Worm (Caenorhabditis elegans) whole organism, midembryonic: ENCODE results near the gene srb-18.

Source experiments
- T22C8.4 ChIP-seq: fragments of 200-800 bp; sonication (Bioruptor generic); IDR thresholded peaks from 2 replicates; pipeline ENCODE4 v1.3.6; 2022; ENCODE audit warnings: missing genetic modification characterization, missing compliant biosample characterization
- cog-1 ChIP-seq: sonication (generic microtip); optimal IDR thresholded peaks from 2 replicates; lab custom pipeline; 2016; ENCODE audit warnings: missing genetic modification characterization, missing compliant biosample characterization
- flt-1 ChIP-seq: fragments of 200-800 bp; sonication (Bioruptor generic); IDR thresholded peaks from 2 replicates; pipeline ENCODE4 v1.3.6; 2022; ENCODE audit warnings: missing genetic modification characterization, missing compliant biosample characterization
- klf-2 ChIP-seq: fragments of 200-800 bp; sonication (Bioruptor generic); conservative IDR thresholded peaks from 2 replicates; pipeline ENCODE4 v1.3.6; 2022; ENCODE audit warnings: missing genetic modification reagents, missing genetic modification characterization, missing compliant biosample characterization
- med-1 ChIP-seq: sonication (generic microtip); optimal IDR thresholded peaks from 2 replicates; lab custom pipeline; 2017; ENCODE audit warnings: missing genetic modification characterization, mild to moderate bottlenecking, missing compliant biosample characterization, antibody characterized with exemption, missing genetic modification reagents; ENCODE audit not compliant: insufficient read depth
- ref-1 ChIP-seq: fragments of 200-800 bp; sonication (Bioruptor generic); conservative IDR thresholded peaks from 2 replicates; pipeline ENCODE4 v1.3.6; 2022; ENCODE audit warnings: missing genetic modification reagents, missing genetic modification characterization, missing compliant biosample characterization
- tab-1 ChIP-seq: fragments of 200-800 bp; sonication (Bioruptor generic); IDR thresholded peaks from 2 replicates; pipeline ENCODE4 v1.3.6; 2022; ENCODE audit warnings: missing genetic modification characterization, missing compliant biosample characterization
- ztf-23 ChIP-seq: fragments of 200-800 bp; sonication (Bioruptor generic); IDR thresholded peaks from 2 replicates; pipeline ENCODE4 v1.3.6; 2022; ENCODE audit warnings: missing genetic modification reagents, missing genetic modification characterization, missing compliant biosample characterization
- ztf-29 ChIP-seq: fragments of 200-800 bp; sonication (Bioruptor generic); IDR thresholded peaks from 2 replicates; pipeline ENCODE4 v1.3.6; 2022; ENCODE audit warnings: missing genetic modification reagents, missing genetic modification characterization, missing compliant biosample characterization

The srb-18 gene

ce11 chrV:7539015-7539414 lies 24.0 kb downstream of the srb-18 start, which contains the start of gene srh-268:
TSS of gene srh-268 (plus strand) at chrV:7539315.
- TF ChIP-seq flt-1 (GFP tag; lab: Robert Waterston, UW): no peak
- no peak for TF ChIP-seq ztf-23 (GFP tag; lab: Robert Waterston, UW)
- no peak for TF ChIP-seq ref-1
- TF ChIP-seq ztf-29 (GFP tag; lab: Robert Waterston, UW): no peak
- no peak for TF ChIP-seq klf-2 (GFP tag; lab: Robert Waterston, UW)
- TF ChIP-seq cog-1 (tag; lab: Kevin White, UChicago): no peak

DNA sequence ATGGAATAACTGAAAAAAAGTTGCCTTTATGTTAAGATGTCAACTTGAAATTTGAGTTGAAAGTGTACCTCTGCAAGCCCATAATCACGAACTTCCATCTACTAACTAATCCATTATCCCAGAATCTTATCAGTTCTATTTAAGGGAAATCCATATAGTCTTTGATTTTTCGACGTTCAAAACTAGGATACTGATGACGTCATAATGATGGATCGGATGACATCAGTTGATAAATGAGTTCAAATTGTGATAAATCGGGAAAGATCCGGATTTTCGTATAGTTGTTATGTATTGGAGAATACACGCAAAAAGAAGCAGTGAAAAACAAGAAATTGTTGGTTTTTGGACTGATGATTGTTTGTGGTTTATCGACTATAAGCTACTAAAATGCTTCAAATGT lies 28.7 kb downstream of the srb-18 start:
- no peak for TF ChIP-seq ztf-23 (GFP tag; lab: Robert Waterston, UW)
- no peak for TF ChIP-seq tab-1 (GFP tag; lab: Robert Waterston, UW)
- no peak for TF ChIP-seq ref-1
- no peak for TF ChIP-seq klf-2 (GFP tag; lab: Robert Waterston, UW)
- no peak for TF ChIP-seq ztf-29 (GFP tag; lab: Robert Waterston, UW)
- TF ChIP-seq cog-1 (tag; lab: Kevin White, UChicago): no peak
- TF ChIP-seq T22C8.4: no peak
- TF ChIP-seq med-1 (GFP tag; lab: Kevin White, UChicago): no peak

DNA sequence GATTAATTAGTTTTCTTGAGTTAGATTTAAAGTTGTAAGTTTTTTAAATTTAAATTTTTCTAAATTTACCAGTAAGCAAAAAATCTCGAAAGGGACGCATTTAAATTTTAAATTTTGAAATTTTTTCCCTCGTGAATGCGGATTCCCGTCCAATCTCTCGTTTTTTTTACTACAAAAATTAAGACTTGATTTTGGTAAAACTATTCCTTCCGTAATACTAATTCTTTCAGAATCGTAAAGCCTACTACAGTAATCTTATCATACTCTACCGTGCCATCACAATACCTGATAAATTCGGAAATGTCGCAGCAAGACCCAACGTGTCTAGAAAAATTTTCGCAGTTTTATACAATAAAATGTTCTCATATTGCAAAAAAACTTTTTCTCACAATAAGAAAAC lies 30.1 kb downstream of the srb-18 start, which contains the start of the genes C54F6.19 and nhx-3:
Gene C54F6.19 (plus strand): TSS at position 301 of the 400 bp plus-strand sequence.
Gene nhx-3 (minus strand): TSS at position 337 of the 400 bp plus-strand sequence.
- TF ChIP-seq klf-2 (GFP tag; lab: Robert Waterston, UW): no peak
- TF ChIP-seq med-1 (GFP tag; lab: Kevin White, UChicago): no peak
- no peak for TF ChIP-seq T22C8.4
- no peak for TF ChIP-seq ref-1
- no peak for TF ChIP-seq ztf-29 (GFP tag; lab: Robert Waterston, UW)
- no peak for TF ChIP-seq tab-1 (GFP tag; lab: Robert Waterston, UW)
- no peak for TF ChIP-seq flt-1 (GFP tag; lab: Robert Waterston, UW)
- no peak for TF ChIP-seq cog-1 (tag; lab: Kevin White, UChicago)
- no peak for TF ChIP-seq ztf-23 (GFP tag; lab: Robert Waterston, UW)

DNA sequence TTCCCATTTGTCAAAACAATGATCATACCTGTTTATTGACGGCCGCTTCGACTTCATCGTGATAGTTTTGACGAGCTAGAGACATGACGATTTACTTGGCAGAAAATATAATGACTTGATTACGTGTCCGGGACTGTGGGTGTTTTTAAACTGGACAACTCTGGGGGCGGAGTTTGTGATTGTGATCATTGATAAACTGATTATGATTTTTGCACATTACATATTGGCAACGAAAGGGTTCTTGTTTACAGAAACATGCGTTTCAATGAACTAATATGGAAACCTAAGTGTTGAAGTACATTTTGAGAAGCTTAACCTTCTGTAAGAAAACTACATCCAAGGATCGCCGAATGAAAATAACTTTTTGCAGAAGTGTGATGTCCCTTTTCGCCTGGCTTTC lies 32.4 kb downstream of the srb-18 start, which contains the start of gene ftn-1:
Gene ftn-1 (minus strand): TSS at position 101 of the 400 bp plus-strand sequence.
- no peak for TF ChIP-seq ztf-23 (GFP tag; lab: Robert Waterston, UW)
- TF ChIP-seq flt-1 (GFP tag; lab: Robert Waterston, UW): no peak
- TF ChIP-seq cog-1 (tag; lab: Kevin White, UChicago): no peak
- TF ChIP-seq tab-1 (GFP tag; lab: Robert Waterston, UW): no peak
- TF ChIP-seq ref-1: no peak
- no peak for TF ChIP-seq ztf-29 (GFP tag; lab: Robert Waterston, UW)
- TF ChIP-seq T22C8.4: no peak
- TF ChIP-seq med-1 (GFP tag; lab: Kevin White, UChicago): no peak
- no peak for TF ChIP-seq klf-2 (GFP tag; lab: Robert Waterston, UW)

- no peak for TF ChIP-seq T22C8.4
- TF ChIP-seq tab-1 (GFP tag; lab: Robert Waterston, UW): no peak
- TF ChIP-seq med-1 (GFP tag; lab: Kevin White, UChicago): no peak
- TF ChIP-seq ref-1: no peak
- TF ChIP-seq ztf-29 (GFP tag; lab: Robert Waterston, UW): no peak
- TF ChIP-seq cog-1 (tag; lab: Kevin White, UChicago): no peak
- TF ChIP-seq ztf-23 (GFP tag; lab: Robert Waterston, UW): no peak
- TF ChIP-seq klf-2 (GFP tag; lab: Robert Waterston, UW): no peak
Measured at ce11 chrV:7548017-7548416, 33.0 kb downstream of the srb-18 start.

DNA sequence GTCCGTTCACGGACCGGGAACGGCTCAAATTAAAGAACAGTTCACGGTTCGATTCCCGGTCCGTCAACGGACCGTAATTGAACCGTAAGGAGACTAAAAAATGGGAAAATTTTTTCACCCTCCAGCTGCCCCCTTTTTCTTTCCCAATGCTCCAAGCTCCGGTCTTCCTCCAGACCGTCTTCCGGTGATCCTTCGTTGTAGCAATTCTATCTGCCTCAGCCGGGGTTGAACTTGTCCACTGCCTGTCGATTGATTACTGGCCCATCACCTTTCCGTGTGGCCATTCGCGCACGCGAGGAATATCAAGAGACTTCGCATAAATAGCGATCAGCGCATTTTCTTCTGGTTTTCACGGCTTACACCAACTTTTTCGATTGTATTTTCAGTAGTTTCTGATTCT lies 33.5 kb downstream of the srb-18 start:
- TF ChIP-seq flt-1 (GFP tag; lab: Robert Waterston, UW) (peak; percentile 89), tab-1 (GFP tag; lab: Robert Waterston, UW) (peak; percentile 79), ztf-23 (GFP tag; lab: Robert Waterston, UW) (peak; percentile 81), klf-2 (GFP tag; lab: Robert Waterston, UW) (peak; percentile 59; the same call in 1 of the 2 replicates)

- TF ChIP-seq flt-1 (GFP tag; lab: Robert Waterston, UW): no peak
- TF ChIP-seq ztf-29 (GFP tag; lab: Robert Waterston, UW): no peak
- no peak for TF ChIP-seq T22C8.4
- no peak for TF ChIP-seq ztf-23 (GFP tag; lab: Robert Waterston, UW)
- no peak for TF ChIP-seq klf-2 (GFP tag; lab: Robert Waterston, UW)
- no peak for TF ChIP-seq med-1 (GFP tag; lab: Kevin White, UChicago)
Measured at ce11 chrV:7551821-7552220, 36.8 kb downstream of the srb-18 start, which contains the start of gene F19F10.3. TSS of gene F19F10.3 (plus strand) at chrV:7552121.

ce11 chrV:7553873-7554362 lies 38.9 kb downstream of the srb-18 start, which contains the start of gene ttr-10:
TSS of gene ttr-10 (minus strand) at chrV:7553923.
- TF ChIP-seq klf-2 (GFP tag; lab: Robert Waterston, UW) (no peak), tab-1 (GFP tag; lab: Robert Waterston, UW) (no peak), ztf-29 (GFP tag; lab: Robert Waterston, UW) (no peak), cog-1 (tag; lab: Kevin White, UChicago) (no peak), med-1 (GFP tag; lab: Kevin White, UChicago) (no peak), ztf-23 (GFP tag; lab: Robert Waterston, UW) (no peak), flt-1 (GFP tag; lab: Robert Waterston, UW) (no peak), ref-1 (no peak), T22C8.4 (no peak)

DNA sequence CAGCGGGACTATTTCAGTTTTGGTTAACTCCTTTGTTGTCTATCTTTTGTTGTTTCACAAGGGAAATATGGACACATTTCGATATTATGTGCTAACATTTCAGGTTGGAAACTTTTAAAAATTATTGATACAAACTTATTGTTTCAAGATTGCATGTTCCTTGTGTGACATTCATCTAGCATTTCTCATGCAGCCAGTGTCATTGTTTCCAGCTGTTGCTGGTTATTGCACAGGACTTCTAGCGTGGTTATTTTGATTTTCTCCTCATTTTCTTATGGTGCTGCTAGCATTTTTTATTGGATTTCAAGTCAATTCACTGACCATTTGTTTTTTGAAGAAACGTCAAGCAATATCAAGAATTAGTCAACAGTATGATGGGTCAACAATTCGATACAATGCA lies 40.8 kb downstream of the srb-18 start:
- TF ChIP-seq flt-1 (GFP tag; lab: Robert Waterston, UW): no peak
- no peak for TF ChIP-seq ztf-23 (GFP tag; lab: Robert Waterston, UW)
- TF ChIP-seq cog-1 (tag; lab: Kevin White, UChicago): no peak
- no peak for TF ChIP-seq med-1 (GFP tag; lab: Kevin White, UChicago)
- TF ChIP-seq klf-2 (GFP tag; lab: Robert Waterston, UW): no peak
- no peak for TF ChIP-seq ref-1
- no peak for TF ChIP-seq tab-1 (GFP tag; lab: Robert Waterston, UW)
- TF ChIP-seq T22C8.4: no peak
- no peak for TF ChIP-seq ztf-29 (GFP tag; lab: Robert Waterston, UW)
